Fruit fly (Drosophila melanogaster): ENCODE data around the gene Spindly.

Spindly gene

DNA sequence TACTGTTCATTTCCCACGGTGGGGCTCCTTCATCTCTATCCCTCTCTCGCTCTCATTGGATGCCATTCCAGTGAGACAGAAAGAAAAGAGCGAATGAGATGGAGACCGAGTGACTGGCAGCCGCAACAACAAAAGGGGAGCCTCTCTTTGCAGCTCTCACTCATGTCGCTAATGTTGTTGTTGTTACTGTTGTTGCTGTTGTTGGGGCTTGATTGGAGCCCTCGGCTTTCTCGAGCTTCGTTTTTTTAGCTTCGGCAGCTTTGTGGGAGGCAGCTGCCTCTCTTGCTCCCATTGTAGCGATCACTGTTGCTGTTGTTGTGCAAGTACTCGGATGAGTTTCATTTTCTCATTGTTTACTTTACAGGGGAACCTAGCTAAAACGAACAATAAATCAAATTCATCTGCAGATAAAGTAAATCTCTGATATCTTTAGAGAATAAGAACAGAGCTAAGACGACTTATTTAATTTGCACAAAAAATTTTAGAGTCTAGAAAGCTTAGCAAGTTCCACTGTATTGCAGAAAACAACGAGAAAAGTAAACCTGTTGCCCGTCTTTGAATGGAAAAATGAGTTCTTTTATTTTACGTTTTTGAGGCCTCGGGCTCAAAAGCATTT lies 4.2 kb upstream of the Spindly start (continued):
- no peak for TF ChIP-seq Stat92E (GFP tag; optimal IDR thresholded peaks at IDR 0.05)
- peak; percentile 13 for TF ChIP-seq CG17568 (GFP tag; optimal IDR thresholded peaks at IDR 0.05)
- no peak for TF ChIP-seq pros (GFP tag; optimal IDR thresholded peaks at IDR 0.05)
- TF ChIP-seq CG11093 (GFP tag; IDR thresholded peaks at IDR 0.05), result peak; percentile 59; the same call in 1 of the 3 replicates
- no peak for TF ChIP-seq chn (GFP tag; optimal IDR thresholded peaks at IDR 0.05)
- no peak; the same call in 1 of the 2 replicates for TF ChIP-seq CG11696 (GFP tag; IDR thresholded peaks at IDR 0.05)
- TF ChIP-seq Meics (GFP tag; optimal IDR thresholded peaks at IDR 0.05), result no peak
- TF ChIP-seq Max (GFP tag; optimal IDR thresholded peaks at IDR 0.05), result no peak
- no peak; the same call in 1 of the 2 replicates for TF ChIP-seq crol (GFP tag; IDR thresholded peaks at IDR 0.05)
- TF ChIP-seq CG11247 (GFP tag; IDR thresholded peaks at IDR 0.05), result no peak
- no peak for TF ChIP-seq CkIIα-i1 (GFP tag; IDR thresholded peaks at IDR 0.05)
- peak; percentile 28 for TF ChIP-seq corto (GFP tag; optimal IDR thresholded peaks at IDR 0.05)
- no peak for TF ChIP-seq CG6791 (GFP tag; IDR thresholded peaks at IDR 0.05; ENCODE audit: partially characterized antibody)
- TF ChIP-seq nerfin-1 (tag; optimal IDR thresholded peaks at IDR 0.05), result peak; percentile 15
- TF ChIP-seq cwo (GFP tag; optimal IDR thresholded peaks at IDR 0.05), result no peak
- TF ChIP-seq Mad (GFP tag; optimal IDR thresholded peaks at IDR 0.05), result no peak
- TF ChIP-seq CG16863 (GFP tag; optimal IDR thresholded peaks at IDR 0.05), result peak; percentile 15
- no peak for TF ChIP-seq CG34376 (GFP tag; optimal IDR thresholded peaks at IDR 0.05)
- TF ChIP-seq cg (GFP tag; optimal IDR thresholded peaks at IDR 0.05), result no peak
- TF ChIP-seq YL-1 (GFP tag; optimal IDR thresholded peaks at IDR 0.05), result no peak
- TF ChIP-seq CG17361 (GFP tag; IDR thresholded peaks at IDR 0.05), result peak; percentile 61
- peak; percentile 61 for TF ChIP-seq Ssrp (tag; optimal IDR thresholded peaks at IDR 0.05)
- TF ChIP-seq CG12299 (tag; optimal IDR thresholded peaks at IDR 0.05), result no peak
- TF ChIP-seq stc (GFP tag; IDR thresholded peaks at IDR 0.05), result peak; percentile 48; the same call in 1 of the 2 replicates
- TF ChIP-seq CG1832 (GFP tag; optimal IDR thresholded peaks at IDR 0.05), result peak; percentile 56
- TF ChIP-seq Tbp (GFP tag; optimal IDR thresholded peaks at IDR 0.05), result no peak
- TF ChIP-seq CG18476 (GFP tag; optimal IDR thresholded peaks at IDR 0.05), result peak; percentile 16
- TF ChIP-seq CG1647 (GFP tag; optimal IDR thresholded peaks at IDR 0.05), result no peak
- TF ChIP-seq dati (GFP tag; IDR thresholded peaks at IDR 0.05), result no peak
- TF ChIP-seq pnt (GFP tag; optimal IDR thresholded peaks at IDR 0.05), result peak; percentile 36
- no peak for TF ChIP-seq CG42726 (GFP tag; IDR thresholded peaks at IDR 0.05; ENCODE audit: partially characterized antibody)
- no peak for TF ChIP-seq grn (GFP tag; optimal IDR thresholded peaks at IDR 0.05)
- peak; percentile 4 for TF ChIP-seq cato (GFP tag; optimal IDR thresholded peaks at IDR 0.05; ENCODE audit: borderline replicate concordance)
- peak; percentile 35; the same call in 1 of the 2 replicates for TF ChIP-seq CG3847 (GFP tag; IDR thresholded peaks at IDR 0.05)
- TF ChIP-seq nmo (GFP tag; optimal IDR thresholded peaks at IDR 0.05), result peak; percentile 64
- peak; percentile 50 for TF ChIP-seq CG12942 (GFP tag; optimal IDR thresholded peaks at IDR 0.05)
- TF ChIP-seq gsb-n (tag; optimal IDR thresholded peaks at IDR 0.05), result peak; percentile 30
- no peak for TF ChIP-seq CG6765 (GFP tag; optimal IDR thresholded peaks at IDR 0.05)
- no peak for TF ChIP-seq HmgZ (tag; optimal IDR thresholded peaks at IDR 0.05)
- TF ChIP-seq Hmx (GFP tag; optimal IDR thresholded peaks at IDR 0.05), result no peak
- TF ChIP-seq tgo (GFP tag; IDR thresholded peaks at IDR 0.05), result no peak; the same call in 2 of the 3 replicates
- no peak for TF ChIP-seq fd64A (GFP tag; optimal IDR thresholded peaks at IDR 0.05)
- TF ChIP-seq CG1529 (GFP tag; optimal IDR thresholded peaks at IDR 0.05), result peak; percentile 41
- TF ChIP-seq sim (GFP tag; IDR thresholded peaks at IDR 0.05), result 0 out of 2 replicates have a peak, but pooled peaks have one; percentile 10
- peak; percentile 36 for TF ChIP-seq CG8924 (tag; optimal IDR thresholded peaks at IDR 0.05)
- no peak for TF ChIP-seq CG33557 (GFP tag; optimal IDR thresholded peaks at IDR 0.05)
- TF ChIP-seq gcm2 (GFP tag; optimal IDR thresholded peaks at IDR 0.05), result no peak
- peak; percentile 63 for TF ChIP-seq slbo (GFP tag; IDR thresholded peaks at IDR 0.05)
- no peak for TF ChIP-seq prd (optimal IDR thresholded peaks at IDR 0.05)
- peak; percentile 77 for TF ChIP-seq prd (GFP tag; IDR thresholded peaks at IDR 0.05)

All from whole organism, embryonic.